Worm (Caenorhabditis elegans) whole organism, mixed stage, embryonic: ENCODE data around the gene K09C4.7.

Experiments used
- ces-1 ChIP-seq: fragments of 150-350 bp; optimal IDR thresholded peaks from 2 replicates; lab custom pipeline; 2014; ENCODE audit warnings: missing biosample characterization, missing genetic modification reagents, missing genetic modification characterization
- flh-1 ChIP-seq: fragments of 200-800 bp; sonication (Bioruptor generic); optimal IDR thresholded peaks from 2 replicates; lab custom pipeline; 2018; ENCODE audit warnings: mild to moderate bottlenecking, missing genetic modification characterization, moderate library complexity, missing compliant biosample characterization
- mep-1 ChIP-seq: fragments of 150-350 bp; optimal IDR thresholded peaks from 2 replicates; lab custom pipeline; 2017; ENCODE audit warnings: missing biosample characterization, missing genetic modification reagents, missing genetic modification characterization, inconsistent platforms

- TF ChIP-seq ces-1 (GFP tag; lab: Kevin White, UChicago) = no peak
- no peak for TF ChIP-seq mep-1
- no peak for TF ChIP-seq flh-1 (GFP tag; lab: Kevin White, UChicago)
Measured at ce11 chrX:3296182-3296581, 23.5 kb downstream of the K09C4.7 start, which contains the start of gene K09C4.2.
